Worm (Caenorhabditis elegans) whole organism, midembryonic: ENCODE data around the gene C33D9.6.

Source experiments
- T22C8.4 ChIP-seq: fragments of 200-800 bp; sonication (Bioruptor generic); IDR thresholded peaks from 2 replicates; pipeline ENCODE4 v1.3.6; 2022; ENCODE audit warnings: missing genetic modification characterization, missing compliant biosample characterization
- cog-1 ChIP-seq: sonication (generic microtip); optimal IDR thresholded peaks from 2 replicates; lab custom pipeline; 2016; ENCODE audit warnings: missing genetic modification characterization, missing compliant biosample characterization
- flt-1 ChIP-seq: fragments of 200-800 bp; sonication (Bioruptor generic); IDR thresholded peaks from 2 replicates; pipeline ENCODE4 v1.3.6; 2022; ENCODE audit warnings: missing genetic modification characterization, missing compliant biosample characterization
- klf-2 ChIP-seq: fragments of 200-800 bp; sonication (Bioruptor generic); conservative IDR thresholded peaks from 2 replicates; pipeline ENCODE4 v1.3.6; 2022; ENCODE audit warnings: missing genetic modification reagents, missing genetic modification characterization, missing compliant biosample characterization
- med-1 ChIP-seq: sonication (generic microtip); optimal IDR thresholded peaks from 2 replicates; lab custom pipeline; 2017; ENCODE audit warnings: missing genetic modification characterization, mild to moderate bottlenecking, missing compliant biosample characterization, antibody characterized with exemption, missing genetic modification reagents; ENCODE audit not compliant: insufficient read depth
- ref-1 ChIP-seq: fragments of 200-800 bp; sonication (Bioruptor generic); conservative IDR thresholded peaks from 2 replicates; pipeline ENCODE4 v1.3.6; 2022; ENCODE audit warnings: missing genetic modification reagents, missing genetic modification characterization, missing compliant biosample characterization
- tab-1 ChIP-seq: fragments of 200-800 bp; sonication (Bioruptor generic); IDR thresholded peaks from 2 replicates; pipeline ENCODE4 v1.3.6; 2022; ENCODE audit warnings: missing genetic modification characterization, missing compliant biosample characterization
- ztf-23 ChIP-seq: fragments of 200-800 bp; sonication (Bioruptor generic); IDR thresholded peaks from 2 replicates; pipeline ENCODE4 v1.3.6; 2022; ENCODE audit warnings: missing genetic modification reagents, missing genetic modification characterization, missing compliant biosample characterization
- ztf-29 ChIP-seq: fragments of 200-800 bp; sonication (Bioruptor generic); IDR thresholded peaks from 2 replicates; pipeline ENCODE4 v1.3.6; 2022; ENCODE audit warnings: missing genetic modification reagents, missing genetic modification characterization, missing compliant biosample characterization

The C33D9.6 gene

DNA sequence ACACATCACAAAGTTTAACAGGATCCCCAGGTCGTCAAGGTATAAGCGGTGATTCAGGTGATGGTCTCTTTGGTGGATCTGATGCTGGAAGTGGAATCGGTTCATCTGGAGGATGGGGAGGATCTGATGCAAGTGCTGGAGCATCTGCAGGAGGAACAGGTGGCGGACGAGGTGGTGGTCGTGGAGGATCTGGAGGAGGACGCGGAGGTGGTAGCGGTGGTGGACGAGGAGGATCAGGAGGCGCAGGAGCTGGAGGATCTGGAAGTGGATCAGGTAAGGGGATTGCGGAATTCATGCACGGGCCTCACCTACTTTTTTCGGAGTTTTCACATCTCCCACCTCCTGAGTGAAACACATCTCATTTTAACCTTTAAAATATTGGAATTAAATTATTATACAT, 38.7 kb upstream of the C33D9.6 start:
- TF ChIP-seq med-1 (GFP tag; lab: Kevin White, UChicago) (no peak), klf-2 (GFP tag; lab: Robert Waterston, UW) (no peak), ztf-23 (GFP tag; lab: Robert Waterston, UW) (0 out of 2 replicates have a peak, but pooled peaks have one; percentile 10), tab-1 (GFP tag; lab: Robert Waterston, UW) (no peak), cog-1 (tag; lab: Kevin White, UChicago) (no peak), ztf-29 (GFP tag; lab: Robert Waterston, UW) (no peak), ref-1 (GFP tag; lab: Robert Waterston, UW) (no peak), T22C8.4 (GFP tag; lab: Robert Waterston, UW) (no peak), flt-1 (GFP tag; lab: Robert Waterston, UW) (0 out of 2 replicates have a peak, but pooled peaks have one; percentile 20)

DNA sequence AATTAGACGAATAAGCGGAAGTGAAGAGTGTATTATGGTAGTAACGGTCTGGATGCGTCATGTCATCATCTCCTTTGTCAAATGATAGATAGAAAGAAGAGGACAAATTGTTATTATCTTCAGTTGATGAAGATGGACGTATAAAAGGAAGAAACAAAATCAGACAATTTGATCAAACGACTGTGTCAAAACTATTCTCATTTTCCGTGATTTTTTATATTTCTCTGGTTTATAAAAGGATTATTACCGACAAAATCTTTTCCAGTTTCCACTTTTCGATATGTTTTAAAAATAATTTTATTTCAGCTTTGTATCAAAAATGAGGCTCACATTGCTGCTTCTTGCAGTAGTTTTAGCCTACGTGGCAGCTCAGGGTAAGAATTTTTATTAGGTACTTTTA, 38.1 kb upstream of the C33D9.6 start, which contains the start of gene grsp-2:
TSS of gene grsp-2 (plus strand) at position 301 of the 400 bp plus-strand sequence.
- TF ChIP-seq flt-1 (GFP tag; lab: Robert Waterston, UW), result no peak
- TF ChIP-seq ztf-23 (GFP tag; lab: Robert Waterston, UW), result no peak
- no peak for TF ChIP-seq klf-2 (GFP tag; lab: Robert Waterston, UW)
- TF ChIP-seq med-1 (GFP tag; lab: Kevin White, UChicago), result no peak
- TF ChIP-seq tab-1 (GFP tag; lab: Robert Waterston, UW), result no peak
- TF ChIP-seq ztf-29 (GFP tag; lab: Robert Waterston, UW), result no peak
- TF ChIP-seq T22C8.4 (GFP tag; lab: Robert Waterston, UW), result no peak
- no peak for TF ChIP-seq ref-1 (GFP tag; lab: Robert Waterston, UW)
- TF ChIP-seq cog-1 (tag; lab: Kevin White, UChicago), result no peak

DNA sequence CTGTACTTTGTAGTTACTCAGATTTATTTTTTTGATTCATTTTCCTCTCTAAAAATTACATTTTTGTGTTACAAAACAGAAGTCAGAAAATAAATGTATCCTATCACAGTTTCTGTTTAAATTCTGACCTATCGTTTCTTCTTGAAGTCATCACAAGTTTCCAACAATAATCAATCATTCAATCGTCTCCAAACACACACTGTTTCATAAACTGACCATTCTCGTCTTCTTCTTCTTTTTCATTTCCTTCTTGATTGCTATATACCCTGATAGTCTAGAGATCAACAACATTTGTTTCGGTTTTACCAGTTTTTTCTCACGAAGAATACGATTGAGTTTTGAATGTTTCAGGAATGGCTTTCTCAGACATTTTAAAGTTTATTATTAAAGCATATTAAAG, 37.2 kb upstream of the C33D9.6 start:
- TF ChIP-seq med-1 (GFP tag; lab: Kevin White, UChicago) (no peak), ztf-23 (GFP tag; lab: Robert Waterston, UW) (no peak), flt-1 (GFP tag; lab: Robert Waterston, UW) (no peak), cog-1 (tag; lab: Kevin White, UChicago) (no peak), klf-2 (GFP tag; lab: Robert Waterston, UW) (no peak), ztf-29 (GFP tag; lab: Robert Waterston, UW) (no peak), ref-1 (GFP tag; lab: Robert Waterston, UW) (no peak), tab-1 (GFP tag; lab: Robert Waterston, UW) (no peak), T22C8.4 (GFP tag; lab: Robert Waterston, UW) (no peak)

DNA sequence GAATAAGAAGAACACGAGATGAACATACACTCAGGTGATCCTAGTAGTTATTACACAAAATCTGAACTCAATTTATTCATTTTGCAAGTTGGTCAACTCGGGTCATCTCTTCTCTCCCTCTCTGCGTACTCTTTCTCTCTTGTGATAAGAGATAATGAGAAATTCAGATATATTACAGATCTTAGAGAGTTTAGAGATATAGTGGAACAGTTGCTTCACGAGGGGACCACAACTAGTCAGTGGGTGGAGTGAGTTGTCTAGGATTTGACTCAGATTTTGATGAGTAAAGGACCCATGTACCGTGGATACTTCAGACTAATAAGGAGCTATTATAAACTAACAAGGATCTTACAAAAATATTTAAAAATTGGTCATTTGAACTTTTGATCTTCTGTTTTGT, 35.7 kb upstream of the C33D9.6 start, which contains the start of gene exc-5:
TSS of gene exc-5 (minus strand) at position 57 of the 400 bp plus-strand sequence.
- TF ChIP-seq ztf-29 (GFP tag; lab: Robert Waterston, UW) (no peak), ztf-23 (GFP tag; lab: Robert Waterston, UW) (no peak), flt-1 (GFP tag; lab: Robert Waterston, UW) (no peak)

DNA sequence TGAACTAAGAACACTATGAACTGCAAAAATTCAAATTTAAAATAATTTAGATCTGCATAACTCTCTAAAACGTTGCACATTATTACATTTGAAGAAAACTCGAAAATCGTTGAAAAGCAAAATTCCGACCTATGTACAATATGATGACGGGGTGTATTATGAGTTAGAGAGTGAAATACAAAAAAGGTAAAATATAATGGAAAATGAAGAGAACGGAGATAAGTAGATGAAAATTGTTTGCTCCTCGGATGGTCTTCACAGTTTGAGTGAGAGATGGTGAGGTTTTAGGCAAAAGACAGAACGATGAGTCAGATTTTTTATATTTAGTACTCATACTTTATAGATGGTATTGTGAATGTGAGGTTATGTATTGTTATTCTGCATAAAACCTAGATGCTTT, 29.4 kb upstream of the C33D9.6 start:
- no peak for TF ChIP-seq cog-1 (tag; lab: Kevin White, UChicago)

DNA sequence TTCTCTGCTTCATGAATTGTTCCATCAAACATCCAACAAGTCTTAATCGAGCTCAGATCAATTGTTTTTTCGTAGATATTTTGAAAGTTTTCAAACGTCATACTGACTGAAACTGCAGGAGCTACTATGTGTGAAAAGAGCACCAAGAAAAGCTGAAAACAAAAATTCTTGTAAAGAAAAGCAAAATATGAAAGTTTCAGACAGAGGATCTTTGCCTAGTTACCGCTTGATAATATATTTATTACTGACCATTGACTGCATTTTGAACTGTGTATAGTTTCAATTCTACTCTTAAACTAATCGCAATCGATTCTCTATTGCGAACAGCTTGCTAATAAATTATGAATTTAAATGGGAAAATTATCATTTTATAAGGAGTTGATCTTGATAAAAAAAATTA, 20.3 kb upstream of the C33D9.6 start, which contains the start of gene clec-182:
TSS of gene clec-182 (minus strand) at position 101 of the 400 bp plus-strand sequence.
- TF ChIP-seq ref-1 (GFP tag; lab: Robert Waterston, UW) (no peak), flt-1 (GFP tag; lab: Robert Waterston, UW) (no peak), ztf-23 (GFP tag; lab: Robert Waterston, UW) (no peak), ztf-29 (GFP tag; lab: Robert Waterston, UW) (no peak), klf-2 (GFP tag; lab: Robert Waterston, UW) (no peak), med-1 (GFP tag; lab: Kevin White, UChicago) (no peak), tab-1 (GFP tag; lab: Robert Waterston, UW) (no peak), cog-1 (tag; lab: Kevin White, UChicago) (no peak), T22C8.4 (GFP tag; lab: Robert Waterston, UW) (no peak)

DNA sequence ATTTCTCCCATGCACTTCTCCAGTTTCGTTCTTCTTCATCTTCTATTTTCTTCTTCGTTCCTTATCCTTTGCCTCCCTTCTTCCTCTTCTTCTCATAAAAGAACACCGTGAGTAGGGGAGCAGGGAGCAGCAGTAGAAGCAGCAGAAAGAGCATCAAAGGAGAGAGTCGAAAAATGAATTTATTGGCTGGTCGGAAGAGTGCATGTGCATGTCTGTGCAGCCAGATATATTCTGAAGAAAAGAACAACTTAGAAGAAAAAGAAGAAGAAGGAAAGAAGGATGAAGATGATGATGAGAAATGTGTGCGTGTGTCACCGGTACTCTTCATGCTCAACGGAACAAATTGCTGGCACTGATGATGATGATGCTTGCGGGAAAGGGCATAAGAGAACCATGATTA, 18.3 kb upstream of the C33D9.6 start:
- no peak for TF ChIP-seq ref-1 (GFP tag; lab: Robert Waterston, UW)
- no peak for TF ChIP-seq ztf-23 (GFP tag; lab: Robert Waterston, UW)

DNA sequence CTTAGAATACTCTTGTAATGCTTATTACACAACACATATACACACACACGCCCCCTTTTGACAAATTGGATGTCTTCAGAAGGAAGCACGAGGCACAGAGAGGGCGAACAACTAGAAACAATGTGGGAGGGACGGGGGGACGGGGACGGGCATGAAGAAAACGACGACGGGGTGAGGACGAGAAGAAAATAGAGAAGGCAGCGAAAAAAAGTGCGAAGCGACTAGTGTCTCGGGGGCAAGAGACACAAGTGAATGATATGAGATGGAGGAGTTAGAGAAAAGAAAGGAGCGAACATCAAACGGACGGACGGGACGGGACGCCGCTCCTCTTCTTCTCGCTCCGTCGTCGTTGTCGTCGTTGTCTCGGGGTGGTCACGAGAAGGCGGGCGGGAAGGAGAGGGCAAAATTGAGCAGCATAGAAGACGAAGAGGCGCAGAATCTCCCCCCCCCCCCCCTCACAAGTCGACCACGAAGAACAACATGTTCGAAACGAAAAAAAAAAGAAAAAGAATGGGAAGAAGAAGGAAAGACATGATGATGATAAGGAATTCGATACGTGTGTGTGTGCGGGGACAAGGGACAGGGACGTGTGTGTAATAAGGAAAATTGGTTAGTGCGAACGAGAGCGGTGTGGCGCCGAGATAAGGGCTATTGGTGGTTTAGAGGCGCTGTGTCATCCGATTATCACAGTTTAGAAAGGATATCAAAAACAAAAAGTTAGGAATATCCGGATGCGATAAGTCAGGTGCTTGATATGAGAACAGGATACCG, 17.1 kb upstream of the C33D9.6 start:
- TF ChIP-seq cog-1 (tag; lab: Kevin White, UChicago) (no peak), flt-1 (GFP tag; lab: Robert Waterston, UW) (no peak), ztf-29 (GFP tag; lab: Robert Waterston, UW) (no peak), med-1 (GFP tag; lab: Kevin White, UChicago) (no peak), ztf-23 (GFP tag; lab: Robert Waterston, UW) (no peak), ref-1 (GFP tag; lab: Robert Waterston, UW) (no peak), klf-2 (GFP tag; lab: Robert Waterston, UW) (no peak), T22C8.4 (GFP tag; lab: Robert Waterston, UW) (no peak), tab-1 (GFP tag; lab: Robert Waterston, UW) (no peak)

DNA sequence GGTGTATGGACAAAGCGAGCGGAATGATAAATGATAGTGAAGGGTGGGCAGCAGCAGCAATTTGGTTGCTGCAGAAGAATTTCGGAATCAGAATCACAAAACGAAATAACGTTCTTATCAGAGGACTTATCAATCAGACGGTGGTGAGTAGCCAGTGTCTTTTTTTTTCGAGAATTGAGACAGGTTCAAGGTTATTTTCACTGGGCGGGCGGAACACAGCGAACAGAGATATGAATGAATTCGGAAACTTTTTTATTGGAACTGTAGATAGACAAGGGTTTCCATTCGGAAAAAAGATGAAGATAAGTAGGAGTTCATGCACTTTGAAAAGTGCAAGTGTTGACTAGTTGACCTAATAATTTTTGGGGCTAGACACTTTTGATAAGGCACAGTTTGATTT, 15.3 kb upstream of the C33D9.6 start:
- TF ChIP-seq T22C8.4 (GFP tag; lab: Robert Waterston, UW) (no peak), cog-1 (tag; lab: Kevin White, UChicago) (no peak), flt-1 (GFP tag; lab: Robert Waterston, UW) (no peak), klf-2 (GFP tag; lab: Robert Waterston, UW) (no peak), ztf-29 (GFP tag; lab: Robert Waterston, UW) (no peak), med-1 (GFP tag; lab: Kevin White, UChicago) (no peak)
